Fruit fly (Drosophila melanogaster) S2 (cell line): ENCODE results near the gene Taf2.

Source experiments
- CG8478 ChIP-seq: fragments of >200 bp; optimal IDR thresholded peaks from 2 replicates; lab custom pipeline; 2018
- CTCF ChIP-seq, 2 experiments: fragments of >200 bp; optimal IDR thresholded peaks; 2 replicates each; lab custom pipeline; 2018

dm6 chr3L:9851000-9851671 lies 37.3 kb downstream of the Taf2 start:
- no peak for TF ChIP-seq CG8478 (lab: Kevin White, UChicago)
- no peak for TF ChIP-seq CTCF (optimal IDR thresholded peaks at IDR 0.05; lab: Kevin White, UChicago)
